Worm (Caenorhabditis elegans): Measurements from ENCODE around the gene srab-26.

The srab-26 gene

ce11 chrV:9879867-9880266, 563 bp upstream of the srab-26 start, which contains the start of gene sdz-31:
TSS of gene sdz-31 (plus strand) at chrV:9880167.
- TF ChIP-seq ceh-31 (tag; optimal IDR thresholded peaks at IDR 0.05) (no peak), C08G9.2 (tag; optimal IDR thresholded peaks at IDR 0.05) (no peak), fax-1 (tag; optimal IDR thresholded peaks at IDR 0.05) (no peak), fkh-6 (tag; optimal IDR thresholded peaks at IDR 0.05) (no peak), fkh-10 (GFP tag; optimal IDR thresholded peaks at IDR 0.05) (no peak), tbx-2 (tag; optimal IDR thresholded peaks at IDR 0.05) (no peak), ceh-48 (tag; optimal IDR thresholded peaks at IDR 0.05) (no peak), ceh-6 (GFP tag; optimal IDR thresholded peaks at IDR 0.05) (no peak), ceh-18 (tag; optimal IDR thresholded peaks at IDR 0.05) (no peak), ceh-19 (GFP tag; optimal IDR thresholded peaks at IDR 0.05) (no peak)

ce11 chrV:9871339-9871738, 8.0 kb downstream of the srab-26 start, which contains the start of gene srab-18:
TSS of gene srab-18 (minus strand) at chrV:9871439.
- TF ChIP-seq hlh-8 (tag; optimal IDR thresholded peaks at IDR 0.05) (no peak), sdc-2 (tag; optimal IDR thresholded peaks at IDR 0.05) (no peak), hlh-15 (tag; optimal IDR thresholded peaks at IDR 0.05) (no peak), pqm-1 (tag; optimal IDR thresholded peaks at IDR 0.05) (no peak), unc-42 (tag; optimal IDR thresholded peaks at IDR 0.05) (no peak), unc-86 (tag; optimal IDR thresholded peaks at IDR 0.05) (no peak), gmeb-2 (tag; optimal IDR thresholded peaks at IDR 0.05) (no peak), ref-2 (tag; optimal IDR thresholded peaks at IDR 0.05) (no peak), lin-11 (tag; optimal IDR thresholded peaks at IDR 0.05) (no peak), pha-2 (tag; optimal IDR thresholded peaks at IDR 0.05) (no peak), dve-1 (tag; optimal IDR thresholded peaks at IDR 0.05) (no peak), fkh-6 (tag; optimal IDR thresholded peaks at IDR 0.05) (no peak), rnt-1 (tag; optimal IDR thresholded peaks at IDR 0.05) (no peak), ceh-9 (tag; optimal IDR thresholded peaks at IDR 0.05) (no peak)

ce11 chrV:9868311-9868710, 11.0 kb downstream of the srab-26 start, which contains the start of gene srab-17:
TSS of gene srab-17 (minus strand) at chrV:9868411.
- TF ChIP-seq ets-4 (tag; optimal IDR thresholded peaks at IDR 0.05) (no peak), syd-9 (tag; optimal IDR thresholded peaks at IDR 0.05) (no peak), hlh-13 (GFP tag; optimal IDR thresholded peaks at IDR 0.05) (no peak), madf-2 (tag; optimal IDR thresholded peaks at IDR 0.05) (no peak), tbx-2 (tag; optimal IDR thresholded peaks at IDR 0.05) (no peak), dmd-4 (tag; optimal IDR thresholded peaks at IDR 0.05; ENCODE audit: borderline replicate concordance) (no peak), ceh-19 (GFP tag; optimal IDR thresholded peaks at IDR 0.05) (no peak), ceh-14 (tag; optimal IDR thresholded peaks at IDR 0.05) (no peak), sdc-2 (tag; optimal IDR thresholded peaks at IDR 0.05) (no peak), lin-11 (tag; optimal IDR thresholded peaks at IDR 0.05) (no peak)

ce11 chrV:9860337-9860736, 19.0 kb downstream of the srab-26 start:
- TF ChIP-seq nfya-1 (tag; optimal IDR thresholded peaks at IDR 0.05) (peak; percentile 91), pha-4 (tag; optimal IDR thresholded peaks at IDR 0.05) (no peak)

- no peak for TF ChIP-seq ceh-24 (tag; optimal IDR thresholded peaks at IDR 0.05)
- TF ChIP-seq fax-1 (tag; optimal IDR thresholded peaks at IDR 0.05) = no peak
- no peak for TF ChIP-seq gmeb-2 (tag; optimal IDR thresholded peaks at IDR 0.05)
- TF ChIP-seq nhr-232 (tag; optimal IDR thresholded peaks at IDR 0.05) = no peak
Observed at ce11 chrV:9859863-9860262, 19.4 kb downstream of the srab-26 start, which contains the start of gene lsy-12. TSS of gene lsy-12 (minus strand) at chrV:9859963.

ce11 chrV:9856978-9857377, 22.3 kb downstream of the srab-26 start:
- TF ChIP-seq ref-2 (tag; optimal IDR thresholded peaks at IDR 0.05) (no peak), pag-3 (tag; optimal IDR thresholded peaks at IDR 0.05; ENCODE audit: borderline replicate concordance) (no peak), eyg-1 (tag; optimal IDR thresholded peaks at IDR 0.05) (no peak), pat-9 (tag; optimal IDR thresholded peaks at IDR 0.05) (no peak), hlh-6 (tag; optimal IDR thresholded peaks at IDR 0.05) (no peak), unc-3 (GFP tag; conservative IDR thresholded peaks at IDR 0.05) (no peak), unc-3 (tag; optimal IDR thresholded peaks at IDR 0.05) (no peak), ceh-22 (tag; optimal IDR thresholded peaks at IDR 0.05) (no peak), pros-1 (tag; optimal IDR thresholded peaks at IDR 0.05) (no peak), ceh-48 (tag; optimal IDR thresholded peaks at IDR 0.05) (no peak), hlh-8 (tag; optimal IDR thresholded peaks at IDR 0.05) (no peak), pqm-1 (tag; optimal IDR thresholded peaks at IDR 0.05) (no peak), K02D7.2 (tag; optimal IDR thresholded peaks at IDR 0.05) (no peak), elt-4 (tag; optimal IDR thresholded peaks at IDR 0.05) (no peak), sdc-2 (tag; optimal IDR thresholded peaks at IDR 0.05) (no peak), K09A11.1 (tag; optimal IDR thresholded peaks at IDR 0.05; ENCODE audit: insufficient read depth) (no peak)

Data from whole organism, late embryonic.